Worm (Caenorhabditis elegans) whole organism, late embryonic: ENCODE results near the gene acr-15.

Experiments used
- F13H6.1 ChIP-seq: sonication (generic microtip); optimal IDR thresholded peaks from 2 replicates; lab custom pipeline; 2016; ENCODE audit warnings: missing genetic modification characterization, missing compliant biosample characterization
- T23F11.4 ChIP-seq: fragments of 200-800 bp; sonication (Bioruptor generic); optimal IDR thresholded peaks from 2 replicates; lab custom pipeline; 2018; ENCODE audit warnings: mild to moderate bottlenecking, missing genetic modification characterization, missing compliant biosample characterization
- ceh-24 ChIP-seq: sonication (generic microtip); optimal IDR thresholded peaks from 2 replicates; lab custom pipeline; 2016; ENCODE audit warnings: mild to moderate bottlenecking, missing genetic modification characterization, missing compliant biosample characterization
- ets-4 ChIP-seq: sonication (generic microtip); optimal IDR thresholded peaks from 2 replicates; lab custom pipeline; 2016; ENCODE audit warnings: missing genetic modification characterization, missing compliant biosample characterization
- mec-3 ChIP-seq: sonication (generic microtip); optimal IDR thresholded peaks from 2 replicates; lab custom pipeline; 2016; ENCODE audit warnings: borderline replicate concordance, missing genetic modification characterization, missing compliant biosample characterization
- nhr-232 ChIP-seq: sonication (generic microtip); optimal IDR thresholded peaks from 2 replicates; lab custom pipeline; 2016; ENCODE audit warnings: missing genetic modification characterization, missing compliant biosample characterization
- pag-3 ChIP-seq: sonication (generic microtip); optimal IDR thresholded peaks from 2 replicates; lab custom pipeline; 2016; ENCODE audit warnings: missing compliant biosample characterization, missing genetic modification characterization, borderline replicate concordance
- pha-2 ChIP-seq: sonication (generic microtip); optimal IDR thresholded peaks from 2 replicates; lab custom pipeline; 2017; ENCODE audit warnings: mild to moderate bottlenecking, missing genetic modification characterization, missing compliant biosample characterization
- pros-1 ChIP-seq: fragments of 150-350 bp; optimal IDR thresholded peaks from 2 replicates; lab custom pipeline; 2014; ENCODE audit warnings: missing biosample characterization, missing genetic modification reagents, missing genetic modification characterization
- tbx-2 ChIP-seq: sonication (generic microtip); optimal IDR thresholded peaks from 2 replicates; lab custom pipeline; 2016; ENCODE audit warnings: missing genetic modification characterization, missing compliant biosample characterization
- ztf-16 ChIP-seq: sonication (generic microtip); optimal IDR thresholded peaks from 2 replicates; lab custom pipeline; 2017; ENCODE audit warnings: missing genetic modification characterization, missing compliant biosample characterization

- no peak for TF ChIP-seq tbx-2 (tag; lab: Kevin White, UChicago)
- no peak for TF ChIP-seq T23F11.4 (GFP tag; lab: Kevin White, UChicago)
- TF ChIP-seq ets-4 (tag; lab: Kevin White, UChicago) = no peak
- TF ChIP-seq ceh-24 (tag; lab: Kevin White, UChicago) = no peak
- TF ChIP-seq pha-2 (tag; lab: Kevin White, UChicago) = no peak
- no peak for TF ChIP-seq pag-3
- TF ChIP-seq pros-1 (tag; lab: Kevin White, UChicago) = no peak
- TF ChIP-seq F13H6.1 (tag; lab: Kevin White, UChicago) = no peak
- TF ChIP-seq ztf-16 (tag; lab: Kevin White, UChicago) = no peak
- TF ChIP-seq nhr-232 (tag; lab: Kevin White, UChicago) = no peak
- no peak for TF ChIP-seq mec-3
Measured at ce11 chrV:8520846-8521553, 31.5 kb upstream of the acr-15 start, which contains the start of the genes F45F2.11 and otpl-7.
